Fruit fly (Drosophila melanogaster) whole organism: Measurements from ENCODE around the gene CG12010.

Source experiments
- CG8478 ChIP-seq: fragments of >200 bp; optimal IDR thresholded peaks from 2 replicates; lab custom pipeline; 2018; ENCODE audit warnings: inconsistent platforms
- pan ChIP-seq: fragments of >200 bp; optimal IDR thresholded peaks from 2 replicates; lab custom pipeline; 2017
- psq ChIP-seq: fragments of >200 bp; optimal IDR thresholded peaks from 2 replicates; lab custom pipeline; 2017
- usp ChIP-seq: fragments of >200 bp; optimal IDR thresholded peaks from 2 replicates; lab custom pipeline; 2017; ENCODE audit warnings: missing biosample characterization, missing genetic modification characterization, mixed read lengths

dm6 chr3L:3394854-3395723 lies 21.0 kb downstream of the CG12010 start:
- TF ChIP-seq usp (GFP tag; lab: Kevin White, UChicago): no peak
- no peak for TF ChIP-seq CG8478
- TF ChIP-seq psq (lab: Kevin White, UChicago): no peak
- peak; percentile 95 for TF ChIP-seq pan
